Worm (Caenorhabditis elegans) whole organism, L4 larva: ENCODE measurements around the gene F27C8.3.

ENCODE experiments used
- F37D6.2 ChIP-seq: sonication (generic microtip); optimal IDR thresholded peaks from 2 replicates; lab custom pipeline; 2016; ENCODE audit warnings: mild to moderate bottlenecking, missing genetic modification characterization, missing compliant biosample characterization
- R02D3.7 ChIP-seq: fragments of 150-350 bp; sonication (generic microtip); optimal IDR thresholded peaks from 3 replicates; lab custom pipeline; 2014; ENCODE audit warnings: missing biosample characterization, missing genetic modification characterization
- Y105C5A.15 ChIP-seq: fragments of 200-800 bp; sonication (Bioruptor generic); IDR thresholded peaks from 2 replicates; pipeline ENCODE4 v1.3.6; 2022; ENCODE audit warnings: missing genetic modification characterization, missing compliant biosample characterization
- aha-1 ChIP-seq: fragments of 150-350 bp; peaks from one replicate; lab custom pipeline; 2014; ENCODE audit warnings: missing biosample characterization, missing genetic modification characterization
- arid-1 ChIP-seq: fragments of 200-800 bp; sonication (Bioruptor generic); conservative IDR thresholded peaks from 2 replicates; pipeline ENCODE4 v1.3.6; 2022; ENCODE audit warnings: missing genetic modification reagents, missing genetic modification characterization, missing compliant biosample characterization
- ctbp-1 ChIP-seq: fragments of 200-800 bp; sonication (Bioruptor generic); IDR thresholded peaks from 2 replicates; pipeline ENCODE4 v1.3.6; 2022; ENCODE audit warnings: missing genetic modification reagents, missing genetic modification characterization, missing compliant biosample characterization
- daf-12 ChIP-seq: fragments of 150-350 bp; optimal IDR thresholded peaks from 2 replicates; lab custom pipeline; 2014; ENCODE audit warnings: missing biosample characterization, missing genetic modification reagents, missing genetic modification characterization
- dmd-6 ChIP-seq: fragments of 200-800 bp; sonication (Bioruptor generic); IDR thresholded peaks from 2 replicates; pipeline ENCODE4 v1.3.6; 2022; ENCODE audit warnings: missing genetic modification reagents, missing genetic modification characterization, missing compliant biosample characterization
- duxl-1 ChIP-seq: sonication (generic microtip); optimal IDR thresholded peaks from 2 replicates; lab custom pipeline; 2016; ENCODE audit warnings: mild to moderate bottlenecking, missing genetic modification characterization, moderate library complexity, missing compliant biosample characterization; ENCODE audit not compliant: poor library complexity
- egl-27 ChIP-seq: sonication (generic microtip); optimal IDR thresholded peaks from 3 replicates; lab custom pipeline; 2017; ENCODE audit warnings: missing biosample characterization, missing genetic modification reagents, missing genetic modification characterization
- egl-43 ChIP-seq: fragments of 200-800 bp; sonication (Bioruptor generic); IDR thresholded peaks from 2 replicates; pipeline ENCODE4 v1.3.6; 2022; ENCODE audit warnings: missing genetic modification reagents, missing genetic modification characterization, missing compliant biosample characterization
- fos-1 ChIP-seq: fragments of 150-350 bp; optimal IDR thresholded peaks from 2 replicates; lab custom pipeline; 2014; ENCODE audit warnings: missing biosample characterization, missing genetic modification characterization
- hmg-1.1 ChIP-seq: fragments of 200-800 bp; sonication (Bioruptor generic); IDR thresholded peaks from 2 replicates; pipeline ENCODE4 v1.3.6; 2022; ENCODE audit warnings: missing genetic modification reagents, missing genetic modification characterization, missing compliant biosample characterization
- lim-7 ChIP-seq: fragments of 200-800 bp; sonication (Bioruptor generic); IDR thresholded peaks from 2 replicates; pipeline ENCODE4 v1.3.6; 2022; ENCODE audit warnings: missing genetic modification characterization, missing compliant biosample characterization
- lin-29 ChIP-seq: fragments of 200-800 bp; sonication (Bioruptor generic); IDR thresholded peaks from 2 replicates; pipeline ENCODE4 v1.3.6; 2022; ENCODE audit warnings: missing genetic modification reagents, missing genetic modification characterization, missing compliant biosample characterization
- lin-38 ChIP-seq: fragments of 200-800 bp; sonication (Bioruptor generic); IDR thresholded peaks from 2 replicates; pipeline ENCODE4 v1.3.6; 2022; ENCODE audit warnings: missing genetic modification reagents, missing genetic modification characterization, missing compliant biosample characterization
- mdl-1 ChIP-seq, 2 experiments: fragments of 150-350 bp in 1 of 2; sonication (generic microtip) in 1 of 2; optimal IDR thresholded peaks; 2 replicates each; lab custom pipeline; 2014 to 2017; ENCODE audit warnings: missing biosample characterization in 2 of 2, missing genetic modification characterization in 2 of 2
- mdt-29 ChIP-seq: fragments of 200-800 bp; sonication (Bioruptor generic); IDR thresholded peaks from 2 replicates; pipeline ENCODE4 v1.3.6; 2022; ENCODE audit warnings: missing genetic modification reagents, missing genetic modification characterization, missing compliant biosample characterization
- mep-1 ChIP-seq: fragments of 150-350 bp; sonication (generic microtip); optimal IDR thresholded peaks from 3 replicates; lab custom pipeline; 2014; ENCODE audit warnings: missing biosample characterization, missing genetic modification characterization
- mxl-3 ChIP-seq: fragments of 200-800 bp; sonication (Bioruptor generic); optimal IDR thresholded peaks from 2 replicates; lab custom pipeline; 2018; ENCODE audit warnings: mild to moderate bottlenecking, missing genetic modification characterization, missing compliant biosample characterization
- nhr-111 ChIP-seq: fragments of 200-800 bp; sonication (Bioruptor generic); optimal IDR thresholded peaks from 2 replicates; lab custom pipeline; 2018; ENCODE audit warnings: mild to moderate bottlenecking, missing genetic modification characterization, missing compliant biosample characterization
- nhr-25 ChIP-seq: sonication (generic microtip); optimal IDR thresholded peaks from 2 replicates; lab custom pipeline; 2017; ENCODE audit warnings: missing genetic modification characterization, mild to moderate bottlenecking, missing compliant biosample characterization, antibody characterized with exemption, moderate library complexity, borderline replicate concordance; ENCODE audit not compliant: insufficient read depth
- nhr-42 ChIP-seq: fragments of 200-800 bp; sonication (Bioruptor generic); IDR thresholded peaks from 2 replicates; pipeline ENCODE4 v1.3.6; 2022; ENCODE audit warnings: missing genetic modification characterization, missing compliant biosample characterization
- nhr-6 ChIP-seq: fragments of 150-350 bp; optimal IDR thresholded peaks from 2 replicates; lab custom pipeline; 2014; ENCODE audit warnings: missing biosample characterization, missing genetic modification characterization
- nhr-76 ChIP-seq: fragments of 150-350 bp; optimal IDR thresholded peaks from 2 replicates; lab custom pipeline; 2014; ENCODE audit warnings: missing biosample characterization, missing genetic modification characterization
- nhr-77 ChIP-seq: fragments of 150-350 bp; optimal IDR thresholded peaks from 2 replicates; lab custom pipeline; 2014; ENCODE audit warnings: missing biosample characterization, missing genetic modification characterization
- pqm-1 ChIP-seq: sonication (generic microtip); optimal IDR thresholded peaks from 2 replicates; lab custom pipeline; 2017; ENCODE audit warnings: missing biosample characterization, missing genetic modification characterization
- sdz-12 ChIP-seq: fragments of 200-800 bp; sonication (Bioruptor generic); optimal IDR thresholded peaks from 2 replicates; lab custom pipeline; 2018; ENCODE audit warnings: mild to moderate bottlenecking, missing genetic modification characterization, missing compliant biosample characterization
- skn-1 ChIP-seq: fragments of 150-350 bp; optimal IDR thresholded peaks from 2 replicates; lab custom pipeline; 2014; ENCODE audit warnings: missing biosample characterization, missing genetic modification characterization
- snpc-1.2 ChIP-seq: fragments of 200-800 bp; sonication (Bioruptor generic); IDR thresholded peaks from 2 replicates; pipeline ENCODE4 v1.3.6; 2022; ENCODE audit warnings: missing genetic modification reagents, missing genetic modification characterization, missing compliant biosample characterization
- snpc-4 ChIP-seq: fragments of 150-350 bp; optimal IDR thresholded peaks from 2 replicates; lab custom pipeline; 2014; ENCODE audit warnings: missing biosample characterization, missing genetic modification characterization
- spr-1 ChIP-seq: sonication (generic microtip); optimal IDR thresholded peaks from 2 replicates; lab custom pipeline; 2016; ENCODE audit warnings: mild to moderate bottlenecking, missing genetic modification characterization, missing compliant biosample characterization
- tra-1 ChIP-seq: fragments of 200-800 bp; sonication (Bioruptor generic); IDR thresholded peaks from 2 replicates; pipeline ENCODE4 v1.3.6; 2022; ENCODE audit warnings: missing genetic modification reagents, missing genetic modification characterization, missing compliant biosample characterization
- unc-62 ChIP-seq, 3 experiments: fragments of 150-350 bp in 1 of 3; sonication (generic microtip); optimal IDR thresholded peaks in 2 of 3; peaks in 1 of 3; 1 replicate in 1 of 3; 2 replicates in 2 of 3; lab custom pipeline; 2014 to 2017; ENCODE audit warnings: missing biosample characterization in 3 of 3, missing genetic modification characterization in 3 of 3, missing genetic modification reagents in 3 of 3, missing genotype in 1 of 3
- zfp-2 ChIP-seq: sonication (generic microtip); optimal IDR thresholded peaks from 2 replicates; lab custom pipeline; 2016; ENCODE audit warnings: mild to moderate bottlenecking, missing genetic modification characterization, missing compliant biosample characterization
- ztf-7 ChIP-seq: fragments of 150-350 bp; optimal IDR thresholded peaks from 2 replicates; lab custom pipeline; 2014; ENCODE audit warnings: missing biosample characterization, missing genetic modification characterization

The F27C8.3 gene

ce11 chrIV:9623269-9623668 is 27.6 kb upstream of the F27C8.3 start, which contains the start of gene W09C2.9:
Gene W09C2.9 (minus strand): TSS chrIV:9623369.
- TF ChIP-seq egl-27, result no peak
- TF ChIP-seq lin-29 (GFP tag; lab: Robert Waterston, UW), result no peak
- no peak for TF ChIP-seq mep-1 (tag; lab: Kevin White, UChicago)
- TF ChIP-seq mdl-1 (tag; optimal IDR thresholded peaks at IDR 0.05; lab: Kevin White, UChicago), result no peak
- no peak for TF ChIP-seq duxl-1 (tag; lab: Kevin White, UChicago)
- no peak for TF ChIP-seq nhr-111 (GFP tag; lab: Kevin White, UChicago)
- TF ChIP-seq dmd-6 (GFP tag; lab: Robert Waterston, UW), result no peak
- no peak for TF ChIP-seq egl-43 (GFP tag; lab: Robert Waterston, UW)

DNA sequence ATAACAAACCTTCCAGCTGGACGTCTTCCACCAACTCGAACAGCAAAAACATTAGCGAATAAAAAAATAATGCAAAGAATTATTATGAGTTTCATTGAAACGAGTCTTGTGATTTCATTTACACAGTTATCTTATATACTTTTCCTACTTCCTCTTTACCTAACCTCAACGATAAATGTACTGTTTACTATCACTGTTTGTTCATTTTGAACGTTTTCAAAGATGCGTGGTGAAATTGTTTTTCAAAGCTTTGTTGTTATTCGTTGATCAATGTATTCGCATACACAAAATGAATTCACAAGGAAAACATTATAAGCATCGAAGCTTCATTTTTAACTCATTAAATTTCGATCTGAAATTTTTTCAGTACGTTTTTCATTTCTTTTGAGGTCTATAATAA is 26.6 kb upstream of the F27C8.3 start, which contains the start of gene W09C2.7:
Gene W09C2.7, minus strand, starts transcription at position 101 of the 400 bp plus-strand sequence.
- no peak for TF ChIP-seq aha-1 (tag; lab: Kevin White, UChicago)
- no peak for TF ChIP-seq tra-1 (GFP tag; lab: Robert Waterston, UW)
- no peak for TF ChIP-seq nhr-25 (tag; lab: Kevin White, UChicago)
- TF ChIP-seq pqm-1 (tag; lab: Kevin White, UChicago), result no peak
- TF ChIP-seq zfp-2 (tag; lab: Kevin White, UChicago), result no peak
- TF ChIP-seq nhr-42, result no peak
- no peak for TF ChIP-seq ztf-7 (tag; lab: Kevin White, UChicago)
- no peak for TF ChIP-seq snpc-1.2 (GFP tag; lab: Robert Waterston, UW)
- no peak for TF ChIP-seq snpc-4 (tag; lab: Kevin White, UChicago)
- no peak for TF ChIP-seq Y105C5A.15 (GFP tag; lab: Robert Waterston, UW)
- TF ChIP-seq skn-1, result no peak
- no peak for TF ChIP-seq spr-1
- TF ChIP-seq R02D3.7 (tag; lab: Kevin White, UChicago), result no peak
- no peak for TF ChIP-seq sdz-12
- TF ChIP-seq lin-38 (GFP tag; lab: Robert Waterston, UW), result no peak
- TF ChIP-seq egl-27, result no peak
- no peak for TF ChIP-seq mdl-1 (tag; optimal IDR thresholded peaks at IDR 0.05; lab: Kevin White, UChicago)
- no peak for TF ChIP-seq mdt-29 (GFP tag; lab: Robert Waterston, UW)
- no peak for TF ChIP-seq hmg-1.1 (GFP tag; lab: Robert Waterston, UW)
- no peak for TF ChIP-seq nhr-6

DNA sequence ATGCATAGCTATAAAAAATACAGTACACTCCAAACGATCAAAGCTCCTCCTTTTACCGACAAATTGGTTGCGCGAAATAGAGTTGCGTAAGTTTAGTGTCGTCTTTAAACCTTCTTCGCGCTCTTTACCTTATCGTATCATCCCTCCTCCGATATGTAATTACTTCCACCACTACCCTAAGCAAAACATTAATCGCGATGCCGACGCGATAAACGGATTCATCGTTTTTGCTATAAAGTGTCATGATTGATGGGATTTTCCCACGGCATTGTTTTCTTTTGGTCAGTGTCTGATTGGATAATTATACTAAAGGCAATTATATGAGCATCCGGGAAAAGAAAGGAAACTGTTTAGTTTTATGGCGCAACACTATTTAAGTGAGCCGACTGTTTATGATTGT is 23.2 kb upstream of the F27C8.3 start:
- no peak for TF ChIP-seq F37D6.2 (tag; lab: Kevin White, UChicago)
- TF ChIP-seq unc-62 (GFP tag; optimal IDR thresholded peaks at IDR 0.05 in 1 of 2; lab: Kevin White, UChicago), result peak in 1 of 2 experiments; percentile 12
- TF ChIP-seq unc-62 (tag; optimal IDR thresholded peaks at IDR 0.05; lab: Kevin White, UChicago), result no peak
- TF ChIP-seq arid-1 (GFP tag; lab: Robert Waterston, UW), result no peak

DNA sequence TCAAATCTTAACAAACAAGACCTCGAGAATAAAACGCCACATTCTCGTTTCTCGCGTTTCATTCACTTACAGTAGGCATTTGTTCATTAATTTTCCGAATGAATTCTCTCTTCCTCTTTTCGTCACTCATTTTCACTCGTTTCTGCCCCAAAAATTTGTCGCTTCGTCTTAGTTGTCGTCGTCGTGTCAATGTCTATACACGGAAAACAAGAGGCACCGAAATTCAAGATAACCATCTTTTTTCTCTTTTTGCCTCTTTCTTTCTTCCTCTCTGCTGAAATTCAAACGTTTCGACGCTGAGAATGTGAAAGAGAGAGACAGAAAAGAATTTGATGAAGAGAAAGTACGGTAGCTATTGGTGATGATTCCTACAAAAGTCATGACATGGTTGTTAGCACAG is 22.3 kb upstream of the F27C8.3 start:
- TF ChIP-seq nhr-76 (no peak), mxl-3 (GFP tag; lab: Kevin White, UChicago) (no peak), lim-7 (no peak), daf-12 (tag; lab: Kevin White, UChicago) (no peak), nhr-77 (tag; lab: Kevin White, UChicago) (no peak), unc-62 (GFP tag; optimal IDR thresholded peaks at IDR 0.05 in 1 of 2; lab: Kevin White, UChicago) (peak in 1 of 2 experiments; percentile 49), unc-62 (tag; optimal IDR thresholded peaks at IDR 0.05; lab: Kevin White, UChicago) (no peak), ctbp-1 (GFP tag; lab: Robert Waterston, UW) (no peak), lin-29 (GFP tag; lab: Robert Waterston, UW) (no peak), fos-1 (tag; lab: Kevin White, UChicago) (no peak), F37D6.2 (tag; lab: Kevin White, UChicago) (no peak), hmg-1.1 (GFP tag; lab: Robert Waterston, UW) (0 out of 2 replicates have a peak, but pooled peaks have one; percentile 12)
- TF ChIP-seq, all 104 proteins: peak for 2
